Fruit fly (Drosophila melanogaster): Measurements from ENCODE around the gene Cat.
A peak's percentile ranks its signal among the peaks of the same experiment; 100 is the strongest.

Cat gene

DNA sequence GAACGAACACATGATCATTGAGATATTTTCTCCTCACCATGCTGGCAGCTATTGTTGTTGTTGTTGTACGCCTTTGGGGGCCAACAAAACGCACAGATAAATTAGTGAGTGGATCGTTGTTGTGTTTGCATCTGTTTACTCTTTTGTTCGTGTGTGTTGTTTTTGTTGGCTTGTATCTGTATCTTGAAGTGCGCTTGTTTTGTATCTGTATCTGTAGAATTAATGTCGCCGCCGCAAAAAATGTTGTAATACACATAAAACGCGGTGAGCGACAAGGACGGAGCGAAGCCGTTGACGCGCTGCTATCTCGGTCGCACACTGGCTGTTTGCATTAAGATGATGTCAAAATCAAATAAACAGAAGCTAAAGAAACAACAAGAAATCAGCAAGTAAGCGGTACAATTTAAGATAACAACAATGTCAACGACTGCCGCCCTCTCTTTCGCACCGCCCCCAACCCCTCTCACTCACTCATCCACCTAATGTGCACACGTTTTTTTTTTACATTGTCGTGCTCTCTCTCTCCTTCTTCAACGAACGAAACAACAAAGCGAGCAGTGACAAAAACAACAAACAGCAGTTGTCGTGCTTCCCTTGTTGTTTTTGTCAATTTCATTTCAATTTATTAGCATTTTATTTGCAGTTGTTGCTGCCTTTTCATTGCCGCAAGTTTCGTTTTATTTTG is 8.3 kb upstream of the Cat start (continued):
- TF ChIP-seq CG34406 (GFP tag; optimal IDR thresholded peaks at IDR 0.05) (peak; percentile 52), Eip75B (GFP tag; optimal IDR thresholded peaks at IDR 0.05) (peak; percentile 71), cyc (GFP tag; optimal IDR thresholded peaks at IDR 0.05) (no peak), Gug (GFP tag; IDR thresholded peaks at IDR 0.05) (peak; percentile 60), acj6 (GFP tag; optimal IDR thresholded peaks at IDR 0.05) (peak; percentile 29), CG9139 (GFP tag; optimal IDR thresholded peaks at IDR 0.05) (peak; percentile 74), Sox15 (GFP tag; optimal IDR thresholded peaks at IDR 0.05) (no peak), net (GFP tag; optimal IDR thresholded peaks at IDR 0.05) (peak; percentile 83), CG7368 (GFP tag; optimal IDR thresholded peaks at IDR 0.05) (peak; percentile 70), Hr4 (GFP tag; optimal IDR thresholded peaks at IDR 0.05) (no peak), CG32006 (GFP tag; optimal IDR thresholded peaks at IDR 0.05) (peak; percentile 79), CG11294 (GFP tag; IDR thresholded peaks at IDR 0.05) (no peak), CG6163 (GFP tag; IDR thresholded peaks at IDR 0.05) (peak; percentile 85; the same call in 2 of the 3 replicates), eg (GFP tag; IDR thresholded peaks at IDR 0.05) (peak; percentile 82; the same call in 2 of the 3 replicates), achi (GFP tag; optimal IDR thresholded peaks at IDR 0.05) (peak; percentile 60), OdsH (GFP tag; optimal IDR thresholded peaks at IDR 0.05) (no peak), CG3919 (GFP tag; optimal IDR thresholded peaks at IDR 0.05) (no peak), salr (GFP tag; optimal IDR thresholded peaks at IDR 0.05) (peak in 1 of 2 experiments; percentile 67), topi (GFP tag; optimal IDR thresholded peaks at IDR 0.05) (peak; percentile 73), ss (GFP tag; optimal IDR thresholded peaks at IDR 0.05) (peak; percentile 74 to 87), CG6792 (GFP tag; optimal IDR thresholded peaks at IDR 0.05) (peak; percentile 78), fkh (GFP tag; optimal IDR thresholded peaks at IDR 0.05) (peak; percentile 99), CG10631 (GFP tag; optimal IDR thresholded peaks at IDR 0.05) (peak; percentile 63)

DNA sequence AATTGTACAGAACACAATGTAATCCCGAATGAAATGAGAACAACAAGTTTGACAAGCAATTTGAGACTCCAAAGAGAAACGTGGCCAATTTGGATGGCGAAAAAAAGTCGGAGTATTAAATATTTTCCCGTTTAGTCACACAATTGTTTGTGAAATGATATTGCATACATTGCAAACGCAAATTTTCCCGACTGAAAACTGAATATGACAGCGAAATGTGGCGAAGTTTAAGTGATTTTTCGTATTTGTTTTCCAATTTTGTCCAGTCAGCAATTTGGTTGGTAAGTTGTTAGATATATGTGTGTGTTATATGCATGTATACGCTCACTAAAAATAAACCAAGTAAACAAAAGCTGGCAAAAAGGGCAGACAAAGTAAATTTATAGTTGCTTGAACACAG is 6.2 kb upstream of the Cat start:
- TF ChIP-seq CG4318 (GFP tag; optimal IDR thresholded peaks at IDR 0.05) (no peak), Hr38 (GFP tag; optimal IDR thresholded peaks at IDR 0.05) (no peak), CG8119 (GFP tag; IDR thresholded peaks at IDR 0.05) (no peak), fd59A (GFP tag; optimal IDR thresholded peaks at IDR 0.05) (no peak), Blimp-1 (GFP tag; optimal IDR thresholded peaks at IDR 0.05) (no peak), Sox14 (GFP tag; optimal IDR thresholded peaks at IDR 0.05) (no peak), CG6163 (GFP tag; IDR thresholded peaks at IDR 0.05) (no peak), CG6808 (GFP tag; optimal IDR thresholded peaks at IDR 0.05) (no peak), CG1621 (tag; optimal IDR thresholded peaks at IDR 0.05) (no peak), topi (GFP tag; optimal IDR thresholded peaks at IDR 0.05) (no peak), CG34406 (GFP tag; optimal IDR thresholded peaks at IDR 0.05) (no peak), svp (GFP tag) (no peak), CG10631 (GFP tag; optimal IDR thresholded peaks at IDR 0.05) (no peak), CG15336 (GFP tag; IDR thresholded peaks at IDR 0.05) (no peak), CG31627 (GFP tag; optimal IDR thresholded peaks at IDR 0.05) (no peak), Lpt (GFP tag; optimal IDR thresholded peaks at IDR 0.05) (no peak), vri (GFP tag; optimal IDR thresholded peaks at IDR 0.05) (no peak), Eip78C (GFP tag) (no peak), Hr4 (GFP tag; optimal IDR thresholded peaks at IDR 0.05) (no peak), Ets21C (GFP tag; optimal IDR thresholded peaks at IDR 0.05) (no peak)

DNA sequence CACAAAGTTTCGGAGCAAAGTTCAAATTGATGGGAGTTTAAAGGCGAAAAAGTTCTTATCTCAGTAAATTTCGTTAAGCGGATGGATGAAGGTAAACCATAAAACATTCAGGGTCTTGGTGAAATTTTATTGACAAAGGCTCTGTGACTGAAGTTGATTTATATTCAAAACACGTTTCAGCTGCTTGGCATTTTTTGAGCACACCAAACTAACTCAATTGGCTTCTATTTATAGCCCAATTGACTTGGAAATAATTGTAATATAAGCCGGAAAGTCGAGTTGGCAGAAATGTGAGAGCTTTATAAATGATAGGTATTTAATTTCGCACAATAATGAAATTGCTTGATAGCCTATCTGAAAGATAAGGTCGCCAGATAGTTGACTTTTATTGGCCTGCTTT is 5.7 kb upstream of the Cat start:
- TF ChIP-seq Gug (GFP tag; IDR thresholded peaks at IDR 0.05) = no peak
- no peak for TF ChIP-seq CG8319 (GFP tag; optimal IDR thresholded peaks at IDR 0.05)
- TF ChIP-seq acj6 (GFP tag; optimal IDR thresholded peaks at IDR 0.05) = no peak
- no peak for TF ChIP-seq CG31627 (GFP tag; optimal IDR thresholded peaks at IDR 0.05)
